Fruit fly (Drosophila melanogaster): ENCODE results near the gene C15.

C15 gene

DNA sequence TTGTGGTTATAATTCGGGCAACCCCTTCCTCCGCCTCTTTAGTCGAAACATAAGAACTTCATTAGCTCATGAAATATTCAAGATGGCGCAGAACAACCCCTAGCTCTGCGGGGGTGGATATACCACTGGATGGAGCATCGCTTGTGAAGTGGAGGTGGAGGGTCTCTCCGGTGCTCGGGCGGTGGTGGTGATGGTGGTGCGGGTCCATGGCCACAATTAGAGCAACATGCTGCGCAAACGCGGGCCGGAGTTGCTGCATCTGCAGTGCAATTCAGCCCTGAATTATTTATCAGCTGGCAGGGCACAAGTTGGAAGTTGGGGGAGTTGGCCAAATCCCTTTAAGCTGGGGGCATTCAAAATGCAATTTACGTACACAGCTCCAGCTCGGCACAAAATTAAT, 11.2 kb downstream of the C15 start:
- TF ChIP-seq Ets65A (GFP tag) (peak; percentile 87), Nf-YC (tag; optimal IDR thresholded peaks at IDR 0.05) (peak; percentile 90), vvl (GFP tag; IDR thresholded peaks at IDR 0.05) (peak; percentile 36; the same call in 1 of the 2 replicates), CG16815 (GFP tag; optimal IDR thresholded peaks at IDR 0.05) (no peak), phol (tag; optimal IDR thresholded peaks at IDR 0.05) (peak; percentile 42), crol (GFP tag; IDR thresholded peaks at IDR 0.05) (peak; percentile 54), org-1 (GFP tag; optimal IDR thresholded peaks at IDR 0.05) (no peak), slbo (GFP tag; IDR thresholded peaks at IDR 0.05) (no peak), Nf-YB (GFP tag; optimal IDR thresholded peaks at IDR 0.05) (peak; percentile 85), CG2116 (GFP tag; optimal IDR thresholded peaks at IDR 0.05) (no peak), gcm (GFP tag; optimal IDR thresholded peaks at IDR 0.05) (peak; percentile 12), bsh (GFP tag; optimal IDR thresholded peaks at IDR 0.05) (no peak), seq (GFP tag; IDR thresholded peaks at IDR 0.05) (peak; percentile 87), chinmo (GFP tag; IDR thresholded peaks at IDR 0.05; ENCODE audit: partially characterized antibody) (peak; percentile 69; the same call in 1 of the 4 replicates), CG12236 (GFP tag; optimal IDR thresholded peaks at IDR 0.05) (no peak), ewg (GFP tag; optimal IDR thresholded peaks at IDR 0.05) (peak; percentile 88)

DNA sequence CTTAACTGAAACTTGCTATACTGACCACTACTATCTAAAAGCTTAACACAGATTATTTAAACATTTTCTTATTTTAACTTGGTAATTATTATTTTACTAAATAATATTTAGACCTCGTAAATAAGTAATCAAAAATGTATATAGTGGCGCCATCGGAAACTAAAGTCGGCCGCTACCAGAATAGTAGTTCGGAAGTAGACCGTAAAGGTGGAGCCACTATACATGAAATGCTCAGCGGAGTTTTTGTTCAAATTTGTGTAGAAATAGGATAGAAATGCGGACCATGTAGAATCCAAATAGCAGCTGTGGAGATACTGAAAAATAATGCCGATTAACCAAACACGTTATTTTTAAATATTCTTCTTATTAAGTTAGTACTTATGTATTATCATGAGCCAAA, 20.4 kb downstream of the C15 start:
- TF ChIP-seq ssp (GFP tag; IDR thresholded peaks at IDR 0.05) = peak; percentile 92
- peak; percentile 95 for TF ChIP-seq vfl (GFP tag; optimal IDR thresholded peaks at IDR 0.05)
- peak; percentile 99 for TF ChIP-seq Mes4 (GFP tag; optimal IDR thresholded peaks at IDR 0.05)
- TF ChIP-seq CG16863 (GFP tag; optimal IDR thresholded peaks at IDR 0.05) = peak; percentile 98
- peak; percentile 97 for TF ChIP-seq CG17829 (tag; optimal IDR thresholded peaks at IDR 0.05)
- TF ChIP-seq CG4707 (GFP tag; optimal IDR thresholded peaks at IDR 0.05) = peak; percentile 98
- TF ChIP-seq CG18599 (GFP tag; optimal IDR thresholded peaks at IDR 0.05) = peak; percentile 97
- peak; percentile 97 for TF ChIP-seq dmrt11E (tag; optimal IDR thresholded peaks at IDR 0.05)
- TF ChIP-seq CG42726 (GFP tag; IDR thresholded peaks at IDR 0.05; ENCODE audit: partially characterized antibody) = peak; percentile 44; the same call in 1 of the 2 replicates
- TF ChIP-seq da (GFP tag; optimal IDR thresholded peaks at IDR 0.05) = peak; percentile 98
- peak; percentile 95 for TF ChIP-seq CG10431 (GFP tag; optimal IDR thresholded peaks at IDR 0.05)
- TF ChIP-seq lbe (GFP tag; optimal IDR thresholded peaks at IDR 0.05) = peak; percentile 88
- TF ChIP-seq ttk (GFP tag; IDR thresholded peaks at IDR 0.05) = peak; percentile 99
- peak; percentile 97 for TF ChIP-seq Nf-YA (GFP tag; IDR thresholded peaks at IDR 0.05)
- peak; percentile 85 for TF ChIP-seq cwo (GFP tag; optimal IDR thresholded peaks at IDR 0.05)
- TF ChIP-seq dimm (GFP tag; IDR thresholded peaks at IDR 0.05) = peak; percentile 97
- TF ChIP-seq CG14050 (GFP tag; IDR thresholded peaks at IDR 0.05) = peak; percentile 97
- TF ChIP-seq CG13123 (GFP tag; optimal IDR thresholded peaks at IDR 0.05) = peak; percentile 97
- peak; percentile 98 for TF ChIP-seq NC2α (GFP tag; optimal IDR thresholded peaks at IDR 0.05)
- peak; percentile 94 for TF ChIP-seq croc (GFP tag; conservative IDR thresholded peaks at IDR 0.05)
- peak; percentile 100 for TF ChIP-seq caup (GFP tag; optimal IDR thresholded peaks at IDR 0.05; ENCODE audit: severe bottlenecking)
- peak; percentile 68 for TF ChIP-seq CG30020 (tag; optimal IDR thresholded peaks at IDR 0.05)
- peak; percentile 81 for TF ChIP-seq Sry-β (GFP tag; optimal IDR thresholded peaks at IDR 0.05)
- peak; percentile 99 for TF ChIP-seq CG7271 (tag; optimal IDR thresholded peaks at IDR 0.05)
- TF ChIP-seq Lpt (GFP tag; optimal IDR thresholded peaks at IDR 0.05) = no peak
- TF ChIP-seq btn (GFP tag; optimal IDR thresholded peaks at IDR 0.05) = peak; percentile 96
- TF ChIP-seq CG1233 (GFP tag; optimal IDR thresholded peaks at IDR 0.05) = peak; percentile 99
- TF ChIP-seq CG12219 (GFP tag; optimal IDR thresholded peaks at IDR 0.05) = peak; percentile 96
- peak; percentile 95 for TF ChIP-seq CG17361 (GFP tag; IDR thresholded peaks at IDR 0.05)
- peak; percentile 97 for TF ChIP-seq Asciz (GFP tag; optimal IDR thresholded peaks at IDR 0.05)
- peak; percentile 95 for TF ChIP-seq her (GFP tag; optimal IDR thresholded peaks at IDR 0.05)
- TF ChIP-seq sob (GFP tag; IDR thresholded peaks at IDR 0.05) = peak; percentile 99
- peak; percentile 97 for TF ChIP-seq CoRest (tag; optimal IDR thresholded peaks at IDR 0.05)
- peak; percentile 89 for TF ChIP-seq trem (tag; optimal IDR thresholded peaks at IDR 0.05)
